Worm (Caenorhabditis elegans) whole organism, late embryonic: Measurements from ENCODE around the gene gcy-27.

Source experiments
- C38D4.7 ChIP-seq: fragments of 200-800 bp; sonication (Bioruptor generic); optimal IDR thresholded peaks from 2 replicates; lab custom pipeline; 2018; ENCODE audit warnings: mild to moderate bottlenecking, missing genetic modification characterization, moderate library complexity, missing compliant biosample characterization
- K09A11.1 ChIP-seq: sonication (generic microtip); optimal IDR thresholded peaks from 2 replicates; lab custom pipeline; 2017; ENCODE audit warnings: antibody characterized with exemption, mild to moderate bottlenecking, missing genetic modification characterization, missing compliant biosample characterization; ENCODE audit not compliant: insufficient read depth
- T23F11.4 ChIP-seq: fragments of 200-800 bp; sonication (Bioruptor generic); optimal IDR thresholded peaks from 2 replicates; lab custom pipeline; 2018; ENCODE audit warnings: mild to moderate bottlenecking, missing genetic modification characterization, missing compliant biosample characterization
- Y22D7AL.16 ChIP-seq: sonication (generic microtip); optimal IDR thresholded peaks from 2 replicates; lab custom pipeline; 2016; ENCODE audit warnings: missing genetic modification characterization, missing compliant biosample characterization
- ama-1 ChIP-seq: fragments of 150-350 bp; optimal IDR thresholded peaks from 2 replicates; lab custom pipeline; 2014
- ceh-14 ChIP-seq: sonication (generic microtip); optimal IDR thresholded peaks from 2 replicates; lab custom pipeline; 2016; ENCODE audit warnings: missing genotype, missing genetic modification characterization, missing compliant biosample characterization
- ceh-18 ChIP-seq: sonication (generic microtip); optimal IDR thresholded peaks from 2 replicates; lab custom pipeline; 2016; ENCODE audit warnings: missing genetic modification characterization, missing compliant biosample characterization
- ceh-19 ChIP-seq: fragments of 200-800 bp; sonication (Bioruptor generic); optimal IDR thresholded peaks from 2 replicates; lab custom pipeline; 2018; ENCODE audit warnings: mild to moderate bottlenecking, missing genetic modification characterization, missing compliant biosample characterization
- ceh-22 ChIP-seq: sonication (generic microtip); optimal IDR thresholded peaks from 2 replicates; lab custom pipeline; 2017; ENCODE audit warnings: missing biosample characterization, missing genetic modification characterization
- ceh-31 ChIP-seq: sonication (generic microtip); optimal IDR thresholded peaks from 2 replicates; lab custom pipeline; 2016; ENCODE audit warnings: missing genetic modification characterization, missing compliant biosample characterization
- ceh-34 ChIP-seq: sonication (generic microtip); optimal IDR thresholded peaks from 2 replicates; lab custom pipeline; 2016; ENCODE audit warnings: mild to moderate bottlenecking, missing genetic modification characterization, missing compliant biosample characterization
- ceh-48 ChIP-seq: sonication (generic microtip); optimal IDR thresholded peaks from 2 replicates; lab custom pipeline; 2016; ENCODE audit warnings: missing genetic modification characterization, inconsistent platforms, missing compliant biosample characterization
- dmd-4 ChIP-seq: sonication (generic microtip); optimal IDR thresholded peaks from 2 replicates; lab custom pipeline; 2016; ENCODE audit warnings: borderline replicate concordance, missing genetic modification characterization, missing compliant biosample characterization
- dve-1 ChIP-seq: sonication (generic microtip); optimal IDR thresholded peaks from 2 replicates; lab custom pipeline; 2017; ENCODE audit warnings: antibody characterized with exemption, mild to moderate bottlenecking, missing genetic modification characterization, missing compliant biosample characterization
- elt-2 ChIP-seq: sonication (generic microtip); optimal IDR thresholded peaks from 2 replicates; lab custom pipeline; 2016; ENCODE audit warnings: missing genetic modification reagents, missing genetic modification characterization, missing compliant biosample characterization
- fkh-10 ChIP-seq: fragments of 150-350 bp; optimal IDR thresholded peaks from 2 replicates; lab custom pipeline; 2014; ENCODE audit warnings: missing biosample characterization, missing genetic modification reagents, missing genetic modification characterization
- fkh-6 ChIP-seq: sonication (generic microtip); optimal IDR thresholded peaks from 2 replicates; lab custom pipeline; 2016; ENCODE audit warnings: missing genetic modification characterization, missing compliant biosample characterization
- hlh-13 ChIP-seq: fragments of 200-800 bp; sonication (Bioruptor generic); optimal IDR thresholded peaks from 2 replicates; lab custom pipeline; 2018; ENCODE audit warnings: mild to moderate bottlenecking, missing genetic modification characterization, missing compliant biosample characterization
- hlh-15 ChIP-seq: sonication (generic microtip); optimal IDR thresholded peaks from 2 replicates; lab custom pipeline; 2016; ENCODE audit warnings: missing genetic modification characterization, missing compliant biosample characterization
- hlh-30 ChIP-seq: sonication (generic microtip); optimal IDR thresholded peaks from 2 replicates; lab custom pipeline; 2017; ENCODE audit warnings: antibody characterized with exemption, missing genetic modification characterization, missing compliant biosample characterization; ENCODE audit not compliant: insufficient read depth
- hlh-6 ChIP-seq: sonication (generic microtip); optimal IDR thresholded peaks from 2 replicates; lab custom pipeline; 2016; ENCODE audit warnings: missing genotype, missing genetic modification characterization, missing compliant biosample characterization
- hlh-8 ChIP-seq: sonication (generic microtip); optimal IDR thresholded peaks from 2 replicates; lab custom pipeline; 2016; ENCODE audit warnings: missing genotype, missing genetic modification characterization, missing compliant biosample characterization
- lim-6 ChIP-seq: sonication (generic microtip); optimal IDR thresholded peaks from 2 replicates; lab custom pipeline; 2016; ENCODE audit warnings: missing genetic modification characterization, missing compliant biosample characterization
- madf-2 ChIP-seq: sonication (generic microtip); optimal IDR thresholded peaks from 2 replicates; lab custom pipeline; 2017; ENCODE audit warnings: missing genetic modification characterization, missing compliant biosample characterization
- mec-3 ChIP-seq: sonication (generic microtip); optimal IDR thresholded peaks from 2 replicates; lab custom pipeline; 2016; ENCODE audit warnings: borderline replicate concordance, missing genetic modification characterization, missing compliant biosample characterization
- nhr-11 ChIP-seq: fragments of 150-350 bp; optimal IDR thresholded peaks from 2 replicates; lab custom pipeline; 2014; ENCODE audit warnings: missing biosample characterization, missing genetic modification characterization
- nhr-232 ChIP-seq: sonication (generic microtip); optimal IDR thresholded peaks from 2 replicates; lab custom pipeline; 2016; ENCODE audit warnings: missing genetic modification characterization, missing compliant biosample characterization
- npax-4 ChIP-seq: sonication (generic microtip); optimal IDR thresholded peaks from 2 replicates; lab custom pipeline; 2016; ENCODE audit warnings: missing genetic modification characterization, missing compliant biosample characterization
- pag-3 ChIP-seq: sonication (generic microtip); optimal IDR thresholded peaks from 2 replicates; lab custom pipeline; 2016; ENCODE audit warnings: missing compliant biosample characterization, missing genetic modification characterization, borderline replicate concordance
- pha-2 ChIP-seq: sonication (generic microtip); optimal IDR thresholded peaks from 2 replicates; lab custom pipeline; 2017; ENCODE audit warnings: mild to moderate bottlenecking, missing genetic modification characterization, missing compliant biosample characterization
- pqm-1 ChIP-seq: sonication (generic microtip); optimal IDR thresholded peaks from 2 replicates; lab custom pipeline; 2016; ENCODE audit warnings: missing genetic modification characterization, missing compliant biosample characterization
- pros-1 ChIP-seq: fragments of 150-350 bp; optimal IDR thresholded peaks from 2 replicates; lab custom pipeline; 2014; ENCODE audit warnings: missing biosample characterization, missing genetic modification reagents, missing genetic modification characterization
- ref-2 ChIP-seq: sonication (generic microtip); optimal IDR thresholded peaks from 2 replicates; lab custom pipeline; 2016; ENCODE audit warnings: missing genetic modification characterization, missing compliant biosample characterization
- rnt-1 ChIP-seq: sonication (generic microtip); optimal IDR thresholded peaks from 2 replicates; lab custom pipeline; 2016; ENCODE audit warnings: missing genetic modification characterization, missing compliant biosample characterization
- sdc-2 ChIP-seq: sonication (generic microtip); optimal IDR thresholded peaks from 2 replicates; lab custom pipeline; 2016; ENCODE audit warnings: missing genotype, missing genetic modification characterization, missing compliant biosample characterization
- sox-4 ChIP-seq: sonication (generic microtip); optimal IDR thresholded peaks from 2 replicates; lab custom pipeline; 2017; ENCODE audit warnings: mild to moderate bottlenecking, missing genetic modification characterization, inconsistent platforms, missing compliant biosample characterization
- syd-9 ChIP-seq: sonication (generic microtip); optimal IDR thresholded peaks from 2 replicates; lab custom pipeline; 2016; ENCODE audit warnings: mild to moderate bottlenecking, missing genetic modification characterization, moderate library complexity, missing compliant biosample characterization
- tbx-2 ChIP-seq: sonication (generic microtip); optimal IDR thresholded peaks from 2 replicates; lab custom pipeline; 2016; ENCODE audit warnings: missing genetic modification characterization, missing compliant biosample characterization
- tbx-7 ChIP-seq: sonication (generic microtip); optimal IDR thresholded peaks from 2 replicates; lab custom pipeline; 2016; ENCODE audit warnings: missing genotype, missing genetic modification characterization, missing compliant biosample characterization
- unc-3 ChIP-seq, 2 experiments: fragments of 200-800 bp in 1 of 2; sonication (Bioruptor generic) in 1 of 2; sonication (generic microtip) in 1 of 2; conservative IDR thresholded peaks in 1 of 2; optimal IDR thresholded peaks in 1 of 2; 2 replicates each; pipeline versions ENCODE4 v1.3.6 to Lab custom; 2016 to 2022; ENCODE audit warnings: missing compliant biosample characterization in 2 of 2, missing genetic modification characterization in 2 of 2, missing genetic modification reagents in 1 of 2
- unc-55 ChIP-seq: sonication (generic microtip); optimal IDR thresholded peaks from 2 replicates; lab custom pipeline; 2017; ENCODE audit warnings: missing biosample characterization, missing genetic modification reagents, missing genetic modification characterization
- unc-86 ChIP-seq: sonication (generic microtip); optimal IDR thresholded peaks from 2 replicates; lab custom pipeline; 2016; ENCODE audit warnings: missing genetic modification characterization, missing compliant biosample characterization

The gcy-27 gene

DNA sequence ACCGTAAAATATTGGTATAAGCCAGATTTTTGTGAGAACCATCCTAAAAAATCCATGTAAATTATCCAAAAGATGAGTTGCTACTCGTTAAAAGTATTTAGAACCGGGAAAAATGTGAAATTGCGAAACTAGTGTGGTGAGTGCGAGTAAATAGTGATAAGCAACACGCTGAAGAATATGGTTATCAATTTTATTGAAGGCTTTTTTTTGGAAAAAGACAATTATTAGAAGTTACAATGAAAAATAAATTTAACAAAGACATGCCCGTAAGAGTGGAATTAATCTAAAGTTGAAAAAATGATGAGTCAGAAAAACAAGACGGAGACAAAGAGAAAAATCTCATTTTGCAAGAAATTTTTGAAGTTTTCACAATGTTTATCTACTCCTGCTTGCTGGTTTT, 29.4 kb upstream of the gcy-27 start, which contains the start of gene F11E6.6:
F11E6.6 (minus strand) TSS at position 101 of the 400 bp plus-strand sequence.
- TF ChIP-seq nhr-11 (tag; lab: Kevin White, UChicago) = no peak
- no peak for TF ChIP-seq hlh-8 (tag; lab: Kevin White, UChicago)
- no peak for TF ChIP-seq tbx-7

DNA sequence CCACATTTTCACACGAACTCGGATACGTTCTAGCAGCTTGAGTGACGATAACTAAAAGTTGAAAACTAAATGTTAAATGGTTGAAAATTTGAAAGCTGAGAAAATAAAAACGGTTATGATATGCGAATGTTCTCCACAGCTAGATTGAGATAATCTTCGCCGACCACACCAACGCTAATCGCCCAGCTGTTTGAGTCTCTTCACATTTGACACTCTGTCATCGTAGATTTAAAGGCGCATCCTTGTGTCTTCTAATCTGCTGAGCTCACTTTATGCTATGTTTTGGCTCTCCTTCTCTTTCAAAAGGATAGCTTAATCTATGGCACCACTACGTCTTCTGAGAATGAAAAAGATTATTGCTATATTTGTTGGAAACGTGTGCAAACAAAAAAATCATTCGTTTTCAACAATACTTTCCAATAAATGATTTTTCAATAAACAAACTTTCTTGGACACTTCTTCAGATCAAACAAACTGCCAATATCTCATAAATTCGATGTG, 26.7 kb upstream of the gcy-27 start, which contains the start of gene F11E6.10:
F11E6.10 (minus strand) TSS at position 51 of the 501 bp plus-strand sequence.
- TF ChIP-seq hlh-15 (tag; lab: Kevin White, UChicago) (no peak), unc-55 (GFP tag; lab: Kevin White, UChicago) (no peak), elt-2 (tag; lab: Kevin White, UChicago) (no peak), sdc-2 (tag; lab: Kevin White, UChicago) (no peak), nhr-11 (tag; lab: Kevin White, UChicago) (no peak), npax-4 (tag; lab: Kevin White, UChicago) (no peak), ceh-19 (GFP tag; lab: Kevin White, UChicago) (no peak), T23F11.4 (GFP tag; lab: Kevin White, UChicago) (no peak), ceh-48 (tag; lab: Kevin White, UChicago) (no peak), ceh-31 (tag; lab: Kevin White, UChicago) (no peak), ref-2 (no peak), syd-9 (tag; lab: Kevin White, UChicago) (no peak), fkh-6 (tag; lab: Kevin White, UChicago) (no peak), ceh-34 (tag; lab: Kevin White, UChicago) (no peak), ceh-14 (tag; lab: Kevin White, UChicago) (no peak), hlh-6 (tag; lab: Kevin White, UChicago) (no peak), hlh-13 (GFP tag; lab: Kevin White, UChicago) (no peak), mec-3 (tag; lab: Kevin White, UChicago) (no peak), ceh-18 (no peak), Y22D7AL.16 (tag; lab: Kevin White, UChicago) (no peak)
- TF ChIP-seq, all 69 proteins: peak for 0

DNA sequence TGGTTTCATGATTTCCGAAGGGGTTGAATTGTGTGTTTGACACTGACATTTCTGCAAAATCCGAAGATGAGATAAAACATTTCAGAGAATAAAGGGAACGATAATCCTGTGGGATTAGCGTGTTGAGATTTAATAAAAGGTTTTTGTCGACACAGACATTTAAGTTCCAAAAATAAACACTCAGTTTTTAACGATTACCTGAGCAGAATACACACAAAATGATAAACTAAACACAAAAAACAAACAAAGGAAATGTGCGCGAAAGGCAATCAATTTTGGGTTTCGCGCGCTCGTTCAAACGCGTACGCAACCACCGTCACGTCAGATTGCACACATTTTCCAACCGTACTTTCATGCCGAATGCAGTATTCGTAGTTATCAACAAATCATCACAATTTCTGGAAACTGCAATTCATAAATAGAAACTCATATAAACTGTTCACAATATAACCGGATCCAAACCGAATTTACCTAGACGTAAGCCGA, 24.8 kb upstream of the gcy-27 start, which contains the start of gene rif-1.1:
rif-1.1 (minus strand) TSS at position 51 of the 486 bp plus-strand sequence.
- TF ChIP-seq nhr-232 (tag; lab: Kevin White, UChicago) (no peak), tbx-2 (peak; percentile 2), dve-1 (tag; lab: Kevin White, UChicago) (peak; percentile 29)

DNA sequence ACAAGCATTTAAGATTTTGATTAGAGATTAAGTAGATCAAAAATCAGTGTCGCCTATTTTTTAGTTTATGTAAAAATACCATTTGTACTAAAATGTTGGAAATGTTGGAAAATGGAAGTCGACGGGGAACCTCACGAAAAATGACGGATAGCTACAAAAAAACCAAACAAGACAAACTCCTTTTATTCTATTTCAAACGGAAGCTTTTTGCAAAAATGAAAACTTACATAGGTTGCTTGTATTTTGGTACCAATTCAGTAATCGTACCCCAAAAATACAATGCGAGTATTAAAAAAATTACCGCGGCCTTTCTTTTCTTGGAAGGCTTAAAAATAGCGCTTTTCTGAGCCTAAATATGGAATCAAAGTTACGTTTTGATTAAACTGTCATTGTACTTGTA, 17.5 kb upstream of the gcy-27 start:
- TF ChIP-seq ceh-14 (tag; lab: Kevin White, UChicago) = no peak
- no peak for TF ChIP-seq Y22D7AL.16 (tag; lab: Kevin White, UChicago)
- TF ChIP-seq madf-2 = no peak

DNA sequence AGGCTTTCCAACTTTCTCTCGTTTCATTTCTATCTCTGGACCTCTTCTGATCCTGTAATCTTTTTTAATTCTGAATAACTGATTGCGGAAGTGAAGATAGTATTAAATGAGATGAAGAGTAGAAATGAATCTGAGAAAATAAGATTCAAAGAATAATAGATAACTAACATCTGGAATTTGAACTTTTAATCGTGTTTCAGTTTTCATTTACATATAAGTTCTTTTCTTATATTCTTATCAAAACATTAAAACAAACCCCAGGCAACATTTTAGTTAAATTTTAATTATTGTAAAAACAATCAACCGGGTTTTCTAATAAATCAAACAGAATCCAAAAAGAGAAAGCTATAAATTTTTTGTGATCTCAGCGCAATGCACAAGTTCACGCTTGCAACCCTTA, 16.7 kb upstream of the gcy-27 start:
- TF ChIP-seq dmd-4 = no peak
- TF ChIP-seq rnt-1 (tag; lab: Kevin White, UChicago) = no peak
- no peak for TF ChIP-seq hlh-30 (tag; lab: Kevin White, UChicago)
- TF ChIP-seq pros-1 = no peak
- TF ChIP-seq ama-1 (lab: Kevin White, UChicago) = no peak
- no peak for TF ChIP-seq ref-2

DNA sequence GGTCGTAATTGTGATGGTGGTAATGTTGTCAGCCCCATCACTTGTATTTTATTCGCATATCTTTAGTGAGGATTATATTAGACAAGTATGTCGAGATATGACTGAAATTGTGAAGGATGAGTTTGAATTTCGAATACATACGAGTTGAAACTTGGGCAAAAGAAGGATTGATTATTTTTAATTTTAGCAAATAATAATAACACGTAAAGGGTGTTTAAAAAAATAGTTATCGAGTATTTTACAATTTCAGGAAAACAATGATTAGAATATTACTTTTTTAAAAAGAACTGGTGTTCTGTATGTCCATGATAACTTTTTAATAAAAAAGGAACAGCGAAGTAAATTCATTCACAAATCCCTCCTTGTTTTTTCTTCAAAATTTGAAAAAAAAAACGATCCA, 14.0 kb upstream of the gcy-27 start, which contains the start of gene F11E6.8:
F11E6.8 (minus strand) TSS at position 101 of the 400 bp plus-strand sequence.
- TF ChIP-seq ceh-48 (tag; lab: Kevin White, UChicago) (no peak), dve-1 (tag; lab: Kevin White, UChicago) (no peak), pha-2 (no peak), ceh-22 (tag; lab: Kevin White, UChicago) (no peak), pqm-1 (no peak), nhr-232 (tag; lab: Kevin White, UChicago) (no peak), hlh-15 (tag; lab: Kevin White, UChicago) (no peak), hlh-8 (tag; lab: Kevin White, UChicago) (no peak), pag-3 (no peak), hlh-30 (tag; lab: Kevin White, UChicago) (no peak), sox-4 (no peak), fkh-10 (GFP tag; lab: Kevin White, UChicago) (no peak), K09A11.1 (tag; lab: Kevin White, UChicago) (no peak), ceh-31 (tag; lab: Kevin White, UChicago) (no peak), unc-3 (GFP tag; conservative IDR thresholded peaks at IDR 0.05; lab: Robert Waterston, UW) (no peak), unc-3 (tag; optimal IDR thresholded peaks at IDR 0.05; lab: Kevin White, UChicago) (no peak), C38D4.7 (GFP tag; lab: Kevin White, UChicago) (no peak), lim-6 (no peak), unc-86 (tag; lab: Kevin White, UChicago) (no peak)
